Fruit fly (Drosophila melanogaster) whole organism, embryonic: ENCODE results near the gene Tet.
A peak's percentile ranks its signal among the peaks of the same experiment; 100 is the strongest.

ENCODE experiments used
- Abd-B ChIP-seq: fragments of 200-800 bp; sonication (Bioruptor generic); optimal IDR thresholded peaks from 2 replicates; lab custom pipeline; 2018; ENCODE audit warnings: missing biosample characterization, mild to moderate bottlenecking, missing genetic modification characterization, moderate library complexity
- Atf-2 ChIP-seq: fragments of 200-800 bp; sonication (Bioruptor generic); optimal IDR thresholded peaks from 2 replicates; lab custom pipeline; 2016; ENCODE audit warnings: missing biosample characterization, missing genetic modification characterization
- Atf3 ChIP-seq: fragments of 200-800 bp; sonication (Bioruptor generic); optimal IDR thresholded peaks from 3 replicates; lab custom pipeline; 2016; ENCODE audit warnings: missing biosample characterization, missing genetic modification characterization
- Bgb ChIP-seq: fragments of 200-800 bp; sonication (Bioruptor generic); IDR thresholded peaks from 2 replicates; pipeline ENCODE4 v1.3.6; 2022; ENCODE audit warnings: missing biosample characterization, missing genetic modification characterization; ENCODE audit not compliant: partially characterized antibody
- CG10267 ChIP-seq: fragments of 200-800 bp; sonication (Bioruptor generic); optimal IDR thresholded peaks from 2 replicates; lab custom pipeline; 2018; ENCODE audit warnings: missing biosample characterization, mild to moderate bottlenecking, missing genetic modification characterization, moderate library complexity
- CG10366 ChIP-seq: fragments of 200-800 bp; sonication (Bioruptor generic); IDR thresholded peaks from 2 replicates; pipeline ENCODE4 v1.3.6; 2022; ENCODE audit warnings: missing biosample characterization, missing genetic modification characterization
- CG10431 ChIP-seq: fragments of 200-800 bp; sonication (Bioruptor generic); optimal IDR thresholded peaks from 3 replicates; lab custom pipeline; 2018; ENCODE audit warnings: missing biosample characterization, mild to moderate bottlenecking, missing genetic modification characterization
- CG10543 ChIP-seq: fragments of 200-800 bp; sonication (Bioruptor generic); optimal IDR thresholded peaks from 3 replicates; lab custom pipeline; 2017; ENCODE audit warnings: missing biosample characterization, mild to moderate bottlenecking, missing genetic modification characterization, moderate library complexity
- CG12071 ChIP-seq: fragments of 200-800 bp; sonication (Bioruptor generic); optimal IDR thresholded peaks from 3 replicates; lab custom pipeline; 2018; ENCODE audit warnings: missing biosample characterization, mild to moderate bottlenecking, missing genetic modification characterization
- CG13894 ChIP-seq: fragments of 200-800 bp; sonication (Bioruptor generic); optimal IDR thresholded peaks from 3 replicates; lab custom pipeline; 2018; ENCODE audit warnings: missing biosample characterization, mild to moderate bottlenecking, missing genetic modification characterization, moderate library complexity
- CG16813 ChIP-seq: fragments of 200-800 bp; sonication (Bioruptor generic); IDR thresholded peaks from 3 replicates; pipeline ENCODE4 v1.3.6; 2022; ENCODE audit warnings: missing biosample characterization, missing genetic modification characterization; ENCODE audit not compliant: partially characterized antibody
- CG18599 ChIP-seq: fragments of 200-800 bp; sonication (Bioruptor generic); optimal IDR thresholded peaks from 3 replicates; lab custom pipeline; 2017; ENCODE audit warnings: missing biosample characterization, missing genetic modification characterization, mild to moderate bottlenecking, moderate library complexity, missing genetic modification reagents
- CG2120 ChIP-seq: fragments of 200-800 bp; sonication (Bioruptor generic); optimal IDR thresholded peaks from 3 replicates; lab custom pipeline; 2016; ENCODE audit warnings: missing biosample characterization, missing genetic modification characterization
- CG2199 ChIP-seq: fragments of 200-800 bp; sonication (Bioruptor generic); IDR thresholded peaks from 3 replicates; pipeline ENCODE4 v1.3.6; 2022; ENCODE audit warnings: missing biosample characterization, missing genetic modification characterization
- CG31388 ChIP-seq: fragments of 200-800 bp; sonication (Bioruptor generic); optimal IDR thresholded peaks from 2 replicates; lab custom pipeline; 2016; ENCODE audit warnings: missing biosample characterization, missing genetic modification characterization
- CG3838 ChIP-seq: fragments of 200-800 bp; sonication (Bioruptor generic); optimal IDR thresholded peaks from 3 replicates; lab custom pipeline; 2016; ENCODE audit warnings: missing biosample characterization, missing genetic modification characterization
- CG4404 ChIP-seq: fragments of 200-800 bp; sonication (Bioruptor generic); IDR thresholded peaks from 2 replicates; pipeline ENCODE4 v1.3.6; 2022; ENCODE audit warnings: missing biosample characterization, missing genetic modification characterization
- CG4617 ChIP-seq: fragments of 200-800 bp; sonication (Bioruptor generic); optimal IDR thresholded peaks from 3 replicates; lab custom pipeline; 2016; ENCODE audit warnings: missing biosample characterization, missing genetic modification characterization, borderline replicate concordance
- CG4730 ChIP-seq: fragments of 200-800 bp; sonication (Bioruptor generic); IDR thresholded peaks from 2 replicates; pipeline ENCODE4 v1.3.6; 2022; ENCODE audit warnings: missing biosample characterization, missing genetic modification characterization
- CG6654 ChIP-seq: fragments of 200-800 bp; sonication (Bioruptor generic); optimal IDR thresholded peaks from 2 replicates; lab custom pipeline; 2017; ENCODE audit warnings: missing biosample characterization, mild to moderate bottlenecking, missing genetic modification characterization
- CG6791 ChIP-seq: fragments of 200-800 bp; sonication (Bioruptor generic); IDR thresholded peaks from 3 replicates; pipeline ENCODE4 v1.3.6; 2022; ENCODE audit warnings: missing biosample characterization, missing genetic modification characterization; ENCODE audit not compliant: partially characterized antibody
- CG9437 ChIP-seq: fragments of 200-800 bp; sonication (Bioruptor generic); optimal IDR thresholded peaks from 2 replicates; lab custom pipeline; 2018; ENCODE audit warnings: missing biosample characterization, mild to moderate bottlenecking, missing genetic modification characterization
- Fer3 ChIP-seq: fragments of 200-800 bp; sonication (Bioruptor generic); optimal IDR thresholded peaks from 2 replicates; lab custom pipeline; 2018; ENCODE audit warnings: missing biosample characterization, mild to moderate bottlenecking, missing genetic modification characterization, moderate library complexity
- HLH3B ChIP-seq: fragments of 200-800 bp; sonication (Bioruptor generic); IDR thresholded peaks from 2 replicates; pipeline ENCODE4 v1.3.6; 2022; ENCODE audit warnings: missing biosample characterization, missing genetic modification characterization
- HmgD ChIP-seq: fragments of 200-800 bp; sonication (Bioruptor generic); optimal IDR thresholded peaks from 3 replicates; lab custom pipeline; 2016; ENCODE audit warnings: missing biosample characterization, missing genetic modification characterization
- Hmr ChIP-seq: fragments of 200-800 bp; sonication (Bioruptor generic); optimal IDR thresholded peaks from 3 replicates; lab custom pipeline; 2017; ENCODE audit warnings: mild to moderate bottlenecking, missing biosample characterization, missing genetic modification reagents, missing genetic modification characterization
- Hr78 ChIP-seq, 2 experiments: fragments of 200-800 bp in 1 of 2; fragments of >200 bp in 1 of 2; sonication (Bioruptor generic) in 1 of 2; optimal IDR thresholded peaks; 2 replicates each; lab custom pipeline; 2017 to 2019; ENCODE audit warnings: missing biosample characterization in 2 of 2, missing genetic modification characterization in 2 of 2, mild to moderate bottlenecking in 1 of 2, moderate library complexity in 1 of 2
- Lhr ChIP-seq: fragments of 200-800 bp; sonication (Bioruptor generic); optimal IDR thresholded peaks from 3 replicates; lab custom pipeline; 2017; ENCODE audit warnings: mild to moderate bottlenecking, missing biosample characterization, missing genetic modification reagents, missing genetic modification characterization
- NFAT ChIP-seq: fragments of 200-800 bp; sonication (Bioruptor generic); IDR thresholded peaks from 2 replicates; pipeline ENCODE4 v1.3.6; 2022; ENCODE audit warnings: missing biosample characterization, missing genetic modification characterization
- Nf-YB ChIP-seq: fragments of 200-800 bp; sonication (Bioruptor generic); optimal IDR thresholded peaks from 3 replicates; lab custom pipeline; 2019; ENCODE audit warnings: missing biosample characterization, mild to moderate bottlenecking, missing genetic modification characterization, moderate library complexity
- Sin3A ChIP-seq: fragments of >200 bp; optimal IDR thresholded peaks from 2 replicates; lab custom pipeline; 2018
- Sox100B ChIP-seq: fragments of 200-800 bp; sonication (Bioruptor generic); optimal IDR thresholded peaks from 3 replicates; lab custom pipeline; 2018; ENCODE audit warnings: missing biosample characterization, mild to moderate bottlenecking, missing genetic modification characterization
- az2 ChIP-seq: fragments of 200-800 bp; sonication (Bioruptor generic); optimal IDR thresholded peaks from 3 replicates; lab custom pipeline; 2016; ENCODE audit warnings: missing biosample characterization, missing genetic modification characterization
- bowl ChIP-seq: fragments of 200-800 bp; sonication (Bioruptor generic); IDR thresholded peaks from 2 replicates; pipeline ENCODE4 v1.3.6; 2022; ENCODE audit warnings: missing biosample characterization, missing genetic modification characterization
- cato ChIP-seq: fragments of 200-800 bp; sonication (Bioruptor generic); optimal IDR thresholded peaks from 2 replicates; lab custom pipeline; 2016; ENCODE audit warnings: missing biosample characterization, missing genetic modification characterization, borderline replicate concordance
- chif ChIP-seq, 2 experiments: fragments of 200-800 bp; sonication (Bioruptor generic); optimal IDR thresholded peaks; 3 replicates each; lab custom pipeline; 2016; ENCODE audit warnings: missing biosample characterization in 2 of 2, missing genetic modification characterization in 2 of 2
- chinmo ChIP-seq: fragments of 200-800 bp; sonication (Bioruptor generic); IDR thresholded peaks from 4 replicates; pipeline ENCODE4 v1.3.6; 2022; ENCODE audit warnings: missing biosample characterization, missing genetic modification characterization; ENCODE audit not compliant: partially characterized antibody
- emc ChIP-seq: fragments of 200-800 bp; sonication (Bioruptor generic); optimal IDR thresholded peaks from 2 replicates; lab custom pipeline; 2016; ENCODE audit warnings: missing biosample characterization, missing genetic modification characterization
- hbn ChIP-seq: fragments of 200-800 bp; sonication (Bioruptor generic); IDR thresholded peaks from 2 replicates; pipeline ENCODE4 v1.3.6; 2022; ENCODE audit warnings: missing biosample characterization, missing genetic modification characterization; ENCODE audit not compliant: partially characterized antibody
- pan ChIP-seq, 4 experiments: fragments of >200 bp in 3 of 4; fragments of 200-800 bp in 1 of 4; sonication (Bioruptor generic) in 1 of 4; optimal IDR thresholded peaks in 3 of 4; IDR thresholded peaks in 1 of 4; 2 replicates each; pipeline versions ENCODE4 v1.3.6 to Lab custom; 2017 to 2022; ENCODE audit warnings: missing biosample characterization in 2 of 4, missing genetic modification characterization in 2 of 4, mixed read lengths in 1 of 4
- pum ChIP-seq: fragments of 200-800 bp; sonication (Bioruptor generic); optimal IDR thresholded peaks from 2 replicates; lab custom pipeline; 2016; ENCODE audit warnings: missing biosample characterization, missing genetic modification characterization
- repo ChIP-seq: fragments of 200-800 bp; sonication (Bioruptor generic); optimal IDR thresholded peaks from 2 replicates; lab custom pipeline; 2016; ENCODE audit warnings: missing biosample characterization, missing genetic modification characterization
- scrt ChIP-seq: fragments of 200-800 bp; sonication (Bioruptor generic); optimal IDR thresholded peaks from 2 replicates; lab custom pipeline; 2018; ENCODE audit warnings: missing biosample characterization, mild to moderate bottlenecking, missing genetic modification characterization, moderate library complexity
- sens ChIP-seq: fragments of 200-800 bp; sonication (Bioruptor generic); peaks from one replicate; lab custom pipeline; 2016; ENCODE audit warnings: missing biosample characterization, missing genetic modification characterization
- sens-2 ChIP-seq: fragments of 200-800 bp; sonication (Bioruptor generic); IDR thresholded peaks from 2 replicates; pipeline ENCODE4 v1.3.6; 2022; ENCODE audit warnings: missing biosample characterization, missing genetic modification characterization
- sug ChIP-seq: fragments of 200-800 bp; optimal IDR thresholded peaks from 2 replicates; lab custom pipeline; 2019; ENCODE audit warnings: missing biosample characterization, mild to moderate bottlenecking, missing genetic modification characterization, moderate library complexity
- tin ChIP-seq: fragments of 200-800 bp; sonication (Bioruptor generic); optimal IDR thresholded peaks from 3 replicates; lab custom pipeline; 2016; ENCODE audit warnings: missing biosample characterization, missing genetic modification characterization
- tx ChIP-seq: fragments of 200-800 bp; sonication (Bioruptor generic); optimal IDR thresholded peaks from 2 replicates; lab custom pipeline; 2016; ENCODE audit warnings: missing biosample characterization, missing genetic modification characterization
- zf30C ChIP-seq: fragments of 200-800 bp; sonication (Bioruptor generic); optimal IDR thresholded peaks from 3 replicates; lab custom pipeline; 2018; ENCODE audit warnings: missing biosample characterization, mild to moderate bottlenecking, missing genetic modification characterization

Gene Tet

DNA sequence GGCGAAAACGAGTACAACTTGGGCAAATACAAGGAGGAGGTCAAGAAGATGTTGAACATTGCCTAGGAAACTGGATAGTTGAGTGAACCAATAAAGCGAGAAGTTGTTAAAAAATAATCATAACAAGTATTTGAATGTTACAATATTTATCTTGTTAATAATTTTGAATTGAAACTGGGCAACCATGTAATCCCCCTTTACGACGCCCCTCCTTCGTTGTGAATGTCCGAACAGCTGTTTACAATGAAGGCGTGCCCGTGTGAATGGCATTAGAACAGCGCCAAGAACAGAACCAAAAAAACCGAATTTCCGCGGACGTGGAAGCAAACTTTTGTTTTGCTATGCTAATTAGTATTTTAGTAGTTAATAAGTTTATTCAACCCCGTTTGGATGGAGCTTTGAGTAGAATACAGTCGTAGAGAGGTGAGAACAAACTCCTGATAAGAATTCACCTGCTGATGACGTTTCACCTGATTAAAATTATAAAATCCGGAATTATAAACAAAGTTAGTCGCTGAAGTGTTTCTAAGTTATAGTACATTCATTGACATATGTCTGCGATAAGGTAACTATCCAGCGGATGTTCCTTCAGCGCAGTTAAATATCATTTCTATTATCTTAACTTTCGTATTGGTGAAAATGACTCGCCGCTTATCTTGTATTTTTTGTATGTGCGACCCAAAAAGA, 96.8 kb downstream of the Tet start, which contains the start of gene Pgant6 (continued):
- TF ChIP-seq sens-2 (GFP tag; lab: Robert Waterston, UW): no peak
- TF ChIP-seq Nf-YB: no peak
- no peak for TF ChIP-seq HLH3B (GFP tag; lab: Robert Waterston, UW)
- no peak for TF ChIP-seq CG10431 (GFP tag; lab: Kevin White, UChicago)
- TF ChIP-seq az2 (GFP tag; lab: Kevin White, UChicago): no peak
- no peak for TF ChIP-seq CG6654
- TF ChIP-seq CG31388 (GFP tag; lab: Kevin White, UChicago): no peak
- TF ChIP-seq CG6791 (GFP tag; lab: Robert Waterston, UW): no peak
- no peak for TF ChIP-seq hbn (GFP tag; lab: Robert Waterston, UW)
- TF ChIP-seq chif (GFP tag; optimal IDR thresholded peaks at IDR 0.05; lab: Kevin White, UChicago): no peak
- no peak for TF ChIP-seq CG12071
- TF ChIP-seq Fer3: no peak
- no peak for TF ChIP-seq HmgD (GFP tag; lab: Kevin White, UChicago)
- no peak for TF ChIP-seq zf30C (GFP tag; lab: Kevin White, UChicago)
- TF ChIP-seq chinmo: no peak
- no peak for TF ChIP-seq pum (GFP tag; lab: Kevin White, UChicago)
- TF ChIP-seq Sin3A (lab: Kevin White, UChicago): peak; percentile 25
- TF ChIP-seq CG3838 (GFP tag; lab: Kevin White, UChicago): no peak
- peak; percentile 32 for TF ChIP-seq sug (tag; lab: Kevin White, UChicago)
- TF ChIP-seq NFAT: no peak
- no peak for TF ChIP-seq Hr78 (GFP tag; optimal IDR thresholded peaks at IDR 0.05; lab: Kevin White, UChicago)
- TF ChIP-seq sens: peak; percentile 85
- TF ChIP-seq CG18599: no peak
- no peak for TF ChIP-seq CG10366 (GFP tag; lab: Robert Waterston, UW)
- TF ChIP-seq emc (GFP tag; lab: Kevin White, UChicago): no peak
- no peak for TF ChIP-seq Abd-B (GFP tag; lab: Kevin White, UChicago)
- TF ChIP-seq pan (optimal IDR thresholded peaks at IDR 0.05; lab: Kevin White, UChicago): no peak
- peak in 1 of 2 experiments; percentile 22 for TF ChIP-seq pan (GFP tag; optimal IDR thresholded peaks at IDR 0.05 in 1 of 2, IDR thresholded peaks at IDR 0.05 in 1 of 2)
- no peak for TF ChIP-seq Atf-2 (GFP tag; lab: Kevin White, UChicago)
- no peak for TF ChIP-seq Hmr (GFP tag; lab: Kevin White, UChicago)
- peak; percentile 29 for TF ChIP-seq CG2120 (GFP tag; lab: Kevin White, UChicago)
- TF ChIP-seq tx: no peak
- TF ChIP-seq Bgb (GFP tag; lab: Robert Waterston, UW): 0 out of 2 replicates have a peak, but pooled peaks have one; percentile 29
- no peak for TF ChIP-seq repo (GFP tag; lab: Kevin White, UChicago)
- no peak for TF ChIP-seq CG4617 (GFP tag; lab: Kevin White, UChicago)
- TF ChIP-seq Atf3: no peak
- no peak for TF ChIP-seq Lhr (GFP tag; lab: Kevin White, UChicago)
- no peak for TF ChIP-seq cato (GFP tag; lab: Kevin White, UChicago)
- TF ChIP-seq CG2199 (GFP tag; lab: Robert Waterston, UW): no peak
- no peak for TF ChIP-seq CG16813
- TF ChIP-seq CG10543 (GFP tag; lab: Kevin White, UChicago): no peak
- TF ChIP-seq CG4404 (GFP tag; lab: Robert Waterston, UW): no peak
- no peak for TF ChIP-seq CG4730 (GFP tag; lab: Robert Waterston, UW)
- no peak for TF ChIP-seq bowl
- no peak for TF ChIP-seq scrt (GFP tag; lab: Kevin White, UChicago)
- no peak for TF ChIP-seq CG13894
- no peak for TF ChIP-seq CG9437
- TF ChIP-seq tin (GFP tag; lab: Kevin White, UChicago): peak; percentile 5
- TF ChIP-seq CG10267: no peak
- TF ChIP-seq Sox100B (GFP tag; lab: Kevin White, UChicago): no peak
